Worm (Caenorhabditis elegans): ENCODE data around the gene ZK470.4.

ZK470.4 gene

DNA sequence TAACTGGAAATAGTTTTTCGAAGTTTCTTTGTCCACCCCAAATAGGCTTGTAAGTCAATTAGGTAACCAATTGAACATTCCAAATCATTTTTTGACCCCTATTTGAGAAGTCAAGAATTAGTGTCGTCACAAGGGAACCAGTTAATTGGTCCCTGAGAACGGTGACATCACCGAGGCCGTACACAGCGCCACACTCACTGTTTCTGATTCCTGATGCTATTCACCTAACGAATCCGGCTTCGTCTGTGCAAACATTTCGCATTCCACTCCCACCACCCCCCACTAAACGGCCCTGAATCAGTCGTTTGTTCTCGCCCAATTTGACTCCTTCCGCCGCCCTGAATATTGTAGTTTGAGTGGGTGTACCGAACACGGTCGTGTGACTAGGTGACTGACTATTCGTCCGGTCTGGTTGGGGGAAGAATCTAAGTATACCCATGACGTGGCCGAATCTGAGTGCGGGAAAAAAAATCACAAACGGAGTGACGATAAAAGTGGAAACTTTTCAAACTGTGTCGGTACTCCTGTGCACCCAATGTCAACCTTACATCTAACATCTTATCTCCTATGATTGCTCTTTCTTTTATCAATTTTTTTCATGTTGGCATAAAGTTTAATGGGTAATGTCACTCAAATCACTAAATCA lies 4.7 kb upstream of the ZK470.4 start (continued):
- TF ChIP-seq nhr-48 (tag; optimal IDR thresholded peaks at IDR 0.05) (peak; percentile 35), egl-27 (tag; optimal IDR thresholded peaks at IDR 0.05) (no peak), hlh-30 (tag; optimal IDR thresholded peaks at IDR 0.05; ENCODE audit: insufficient read depth) (peak; percentile 80), Y48G9A.11 (GFP tag; IDR thresholded peaks at IDR 0.05) (no peak), saeg-2 (GFP tag; IDR thresholded peaks at IDR 0.05) (no peak), lin-39 (tag; optimal IDR thresholded peaks at IDR 0.05) (no peak), mdl-1 (tag; optimal IDR thresholded peaks at IDR 0.05) (no peak), hmg-1.1 (GFP tag; IDR thresholded peaks at IDR 0.05) (peak; percentile 6)

DNA sequence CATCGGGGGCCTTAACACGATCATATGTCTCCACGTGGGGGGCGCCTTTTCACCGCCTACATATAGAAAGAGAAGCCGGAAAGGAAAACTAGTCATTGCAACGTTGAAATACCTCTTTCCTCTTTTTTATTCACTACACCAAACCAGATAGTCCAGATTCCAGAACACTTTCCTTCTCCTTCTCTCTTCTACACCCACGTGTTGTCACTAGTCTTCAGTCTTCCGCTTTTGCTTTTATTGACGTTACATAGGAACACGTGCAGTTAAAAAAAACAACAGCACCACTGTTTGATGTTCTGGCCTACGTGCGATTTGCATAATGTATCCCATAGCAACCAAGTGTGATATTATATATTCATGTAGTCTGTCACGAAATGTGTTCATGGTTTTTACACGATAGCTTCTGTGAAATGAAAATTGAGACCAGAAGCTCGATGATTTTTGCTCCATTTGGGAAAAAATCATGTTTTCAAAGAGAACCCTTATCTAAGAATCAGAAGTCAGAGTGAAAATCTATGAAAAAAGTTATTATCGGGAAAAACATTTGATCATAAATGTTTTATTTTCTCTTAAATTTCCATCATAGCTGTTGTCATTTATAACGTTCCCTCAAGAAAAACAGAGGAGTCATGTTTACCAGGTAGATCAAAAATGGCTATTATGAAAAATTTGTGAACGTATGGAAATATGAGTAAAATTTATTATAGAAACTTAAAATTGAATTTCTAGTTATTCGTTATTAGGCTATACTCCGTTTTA lies 3.9 kb upstream of the ZK470.4 start:
- TF ChIP-seq mdl-1 (tag; optimal IDR thresholded peaks at IDR 0.05) (peak; percentile 67 to 82), egl-43 (GFP tag; IDR thresholded peaks at IDR 0.05) (no peak), aha-1 (tag) (peak; percentile 98), dve-1 (tag; optimal IDR thresholded peaks at IDR 0.05; ENCODE audit: insufficient read depth) (no peak), lin-29 (GFP tag; IDR thresholded peaks at IDR 0.05) (no peak; the same call in 1 of the 2 replicates), ceh-62 (tag; optimal IDR thresholded peaks at IDR 0.05) (no peak), nhr-48 (tag; optimal IDR thresholded peaks at IDR 0.05) (peak; percentile 40), lsy-2 (tag; optimal IDR thresholded peaks at IDR 0.05) (peak; percentile 21 to 35), T20F7.1 (GFP tag; optimal IDR thresholded peaks at IDR 0.05) (no peak), arid-1 (GFP tag; conservative IDR thresholded peaks at IDR 0.05) (no peak), unc-62 (GFP tag; optimal IDR thresholded peaks at IDR 0.05 in 1 of 2) (peak in 1 of 2 experiments; percentile 62), unc-62 (tag; optimal IDR thresholded peaks at IDR 0.05) (no peak), hlh-30 (tag; optimal IDR thresholded peaks at IDR 0.05; ENCODE audit: insufficient read depth) (peak; percentile 78), mxl-3 (GFP tag; optimal IDR thresholded peaks at IDR 0.05) (peak; percentile 80), daf-16 (GFP tag; optimal IDR thresholded peaks at IDR 0.05) (no peak), daf-16 (tag; optimal IDR thresholded peaks at IDR 0.05) (peak; percentile 83), nhr-11 (tag; optimal IDR thresholded peaks at IDR 0.05) (peak; percentile 8), ceh-82 (tag; optimal IDR thresholded peaks at IDR 0.05) (no peak), Y105C5A.15 (GFP tag; IDR thresholded peaks at IDR 0.05) (no peak), tra-1 (GFP tag; IDR thresholded peaks at IDR 0.05) (peak; percentile 46; the same call in 1 of the 2 replicates), spr-1 (tag; optimal IDR thresholded peaks at IDR 0.05) (peak; percentile 7), Y48G9A.11 (GFP tag; IDR thresholded peaks at IDR 0.05) (no peak), hif-1 (tag; optimal IDR thresholded peaks at IDR 0.05) (peak in 1 of 2 experiments; percentile 83), hlh-11 (tag; optimal IDR thresholded peaks at IDR 0.05) (peak; percentile 56), rbr-2 (tag; optimal IDR thresholded peaks at IDR 0.05) (no peak), ama-1 (optimal IDR thresholded peaks at IDR 0.05) (peak; percentile 34)

DNA sequence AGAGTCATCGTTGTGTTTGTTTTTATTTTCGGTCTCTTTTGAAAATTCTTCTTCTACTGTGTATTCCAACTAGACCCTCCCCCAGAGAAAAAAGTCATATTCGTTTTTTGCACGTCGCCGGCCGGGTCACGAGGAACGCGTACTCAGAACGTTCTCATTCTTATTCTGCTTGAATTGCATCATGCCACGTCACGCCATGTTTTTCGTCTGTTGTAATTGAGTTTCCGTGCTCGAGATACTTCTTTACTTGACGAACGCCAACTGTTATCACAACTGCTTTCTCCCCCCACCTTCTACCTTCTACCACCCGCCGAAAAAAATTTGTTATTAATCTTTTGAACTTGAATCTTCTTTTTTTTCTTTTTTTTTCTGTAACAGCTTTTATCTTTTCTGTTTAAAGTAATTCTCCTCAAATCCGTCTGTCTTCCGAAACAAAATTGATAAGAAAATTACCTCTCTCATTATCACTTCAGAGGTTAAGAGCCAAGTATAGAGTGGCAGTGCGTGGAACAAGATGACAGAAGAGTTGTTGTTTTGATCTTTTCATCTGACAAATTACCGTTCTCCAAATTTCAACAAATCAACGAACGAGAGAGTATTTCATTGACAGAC lies 3.2 kb upstream of the ZK470.4 start:
- TF ChIP-seq saeg-2 (GFP tag; IDR thresholded peaks at IDR 0.05) (0 out of 2 replicates have a peak, but pooled peaks have one; percentile 6), hlh-30 (tag; optimal IDR thresholded peaks at IDR 0.05; ENCODE audit: insufficient read depth) (peak; percentile 20), zip-11 (GFP tag; IDR thresholded peaks at IDR 0.05) (no peak), ceh-44 (GFP tag; IDR thresholded peaks at IDR 0.05) (peak; percentile 10; the same call in 1 of the 2 replicates), mdt-29 (GFP tag; IDR thresholded peaks at IDR 0.05) (peak; percentile 84), tra-1 (GFP tag; IDR thresholded peaks at IDR 0.05) (peak; percentile 59; the same call in 1 of the 2 replicates), dpl-1 (GFP tag; optimal IDR thresholded peaks at IDR 0.05) (no peak), nhr-25 (tag; optimal IDR thresholded peaks at IDR 0.05; ENCODE audit: borderline replicate concordance, insufficient read depth) (no peak), nhr-6 (tag; optimal IDR thresholded peaks at IDR 0.05) (no peak), mdl-1 (tag; optimal IDR thresholded peaks at IDR 0.05) (no peak), Y5F2A.4 (GFP tag; optimal IDR thresholded peaks at IDR 0.05) (no peak), dmd-6 (GFP tag; IDR thresholded peaks at IDR 0.05) (peak; percentile 51), mxl-3 (GFP tag; optimal IDR thresholded peaks at IDR 0.05) (no peak), egl-43 (GFP tag; IDR thresholded peaks at IDR 0.05) (0 out of 2 replicates have a peak, but pooled peaks have one; percentile 51), nhr-102 (tag; optimal IDR thresholded peaks at IDR 0.05) (no peak), nhr-76 (tag; optimal IDR thresholded peaks at IDR 0.05) (no peak), aha-1 (tag) (peak; percentile 100), nhr-41 (GFP tag; IDR thresholded peaks at IDR 0.05) (no peak), ama-1 (optimal IDR thresholded peaks at IDR 0.05) (no peak), R02D3.7 (tag; optimal IDR thresholded peaks at IDR 0.05) (no peak), ztf-11 (tag; optimal IDR thresholded peaks at IDR 0.05) (no peak), nhr-11 (tag; optimal IDR thresholded peaks at IDR 0.05) (peak; percentile 77), skn-1 (tag; optimal IDR thresholded peaks at IDR 0.05) (no peak)
